Fruit fly (Drosophila melanogaster) whole organism, adult: ENCODE data around the gene sinah.

Experiments used
- CG11617 ChIP-seq: fragments of 200-800 bp; sonication (Bioruptor generic); optimal IDR thresholded peaks from 2 replicates; lab custom pipeline; 2017; ENCODE audit warnings: mild to moderate bottlenecking, missing biosample characterization, missing genetic modification reagents, missing genetic modification characterization
- CG12768 ChIP-seq: fragments of 200-800 bp; sonication (Bioruptor generic); optimal IDR thresholded peaks from 2 replicates; lab custom pipeline; 2017; ENCODE audit warnings: missing biosample characterization, missing genetic modification characterization, mild to moderate bottlenecking, moderate library complexity, missing genetic modification reagents
- CG14711 ChIP-seq: fragments of 200-800 bp; sonication (Bioruptor generic); optimal IDR thresholded peaks from 2 replicates; lab custom pipeline; 2018; ENCODE audit warnings: missing biosample characterization, mild to moderate bottlenecking, missing genetic modification characterization, moderate library complexity
- CG1620 ChIP-seq: fragments of 200-800 bp; sonication (Bioruptor generic); optimal IDR thresholded peaks from 2 replicates; lab custom pipeline; 2016; ENCODE audit warnings: missing biosample characterization, missing genetic modification characterization
- CG33017 ChIP-seq: fragments of 200-800 bp; sonication (Bioruptor generic); optimal IDR thresholded peaks from 2 replicates; lab custom pipeline; 2018; ENCODE audit warnings: missing biosample characterization, mild to moderate bottlenecking, missing genetic modification characterization, moderate library complexity
- CG5204 ChIP-seq: fragments of 200-800 bp; sonication (Bioruptor generic); optimal IDR thresholded peaks from 2 replicates; lab custom pipeline; 2016; ENCODE audit warnings: missing biosample characterization, missing genetic modification characterization
- CG7045 ChIP-seq: fragments of 200-800 bp; sonication (Bioruptor generic); optimal IDR thresholded peaks from 2 replicates; lab custom pipeline; 2017; ENCODE audit warnings: missing biosample characterization, mild to moderate bottlenecking, missing genetic modification characterization
- CG7101 ChIP-seq: fragments of 200-800 bp; sonication (Bioruptor generic); optimal IDR thresholded peaks from 2 replicates; lab custom pipeline; 2018; ENCODE audit warnings: missing biosample characterization, mild to moderate bottlenecking, missing genetic modification characterization, moderate library complexity
- Clk ChIP-seq: fragments of 200-800 bp; sonication (Bioruptor generic); optimal IDR thresholded peaks from 2 replicates; lab custom pipeline; 2017; ENCODE audit warnings: missing biosample characterization, missing genetic modification characterization
- Crg-1 ChIP-seq: fragments of 200-800 bp; sonication (Bioruptor generic); optimal IDR thresholded peaks from 2 replicates; lab custom pipeline; 2016; ENCODE audit warnings: missing biosample characterization, missing genetic modification characterization
- Hr96 ChIP-seq: fragments of 200-800 bp; sonication (Bioruptor generic); optimal IDR thresholded peaks from 2 replicates; lab custom pipeline; 2016; ENCODE audit warnings: missing biosample characterization, missing genetic modification characterization
- Mnt ChIP-seq: fragments of 200-800 bp; sonication (Bioruptor generic); optimal IDR thresholded peaks from 2 replicates; lab custom pipeline; 2016; ENCODE audit warnings: missing biosample characterization, mild to moderate bottlenecking, missing genetic modification characterization
- bab1 ChIP-seq: fragments of 200-800 bp; sonication (Bioruptor generic); optimal IDR thresholded peaks from 3 replicates; lab custom pipeline; 2019; ENCODE audit warnings: missing biosample characterization, mild to moderate bottlenecking, missing genetic modification characterization, moderate library complexity
- cic ChIP-seq: fragments of 200-800 bp; sonication (Bioruptor generic); optimal IDR thresholded peaks from 2 replicates; lab custom pipeline; 2017; ENCODE audit warnings: missing biosample characterization, mild to moderate bottlenecking, missing genetic modification characterization, moderate library complexity
- cnc ChIP-seq, 2 experiments: fragments of >200 bp; optimal IDR thresholded peaks; 2 replicates each; lab custom pipeline; 2017
- kay ChIP-seq: fragments of 200-800 bp; sonication (Bioruptor generic); peaks from one replicate; lab custom pipeline; 2016; ENCODE audit warnings: missing biosample characterization, missing genetic modification characterization, borderline replicate concordance
- ovo ChIP-seq: fragments of 200-800 bp; sonication (Bioruptor generic); optimal IDR thresholded peaks from 2 replicates; lab custom pipeline; 2016; ENCODE audit warnings: missing biosample characterization, missing genetic modification characterization
- pad ChIP-seq: fragments of 200-800 bp; sonication (Bioruptor generic); optimal IDR thresholded peaks from 3 replicates; lab custom pipeline; 2017; ENCODE audit warnings: missing biosample characterization, missing genetic modification characterization, mild to moderate bottlenecking, moderate library complexity, missing genetic modification reagents
- tj ChIP-seq: fragments of 200-800 bp; sonication (Bioruptor generic); optimal IDR thresholded peaks from 3 replicates; lab custom pipeline; 2017; ENCODE audit warnings: missing biosample characterization, mild to moderate bottlenecking, missing genetic modification characterization, moderate library complexity
- toe ChIP-seq: fragments of 200-800 bp; sonication (Bioruptor generic); optimal IDR thresholded peaks from 2 replicates; lab custom pipeline; 2016; ENCODE audit warnings: missing biosample characterization, missing genetic modification characterization

The sinah gene

DNA sequence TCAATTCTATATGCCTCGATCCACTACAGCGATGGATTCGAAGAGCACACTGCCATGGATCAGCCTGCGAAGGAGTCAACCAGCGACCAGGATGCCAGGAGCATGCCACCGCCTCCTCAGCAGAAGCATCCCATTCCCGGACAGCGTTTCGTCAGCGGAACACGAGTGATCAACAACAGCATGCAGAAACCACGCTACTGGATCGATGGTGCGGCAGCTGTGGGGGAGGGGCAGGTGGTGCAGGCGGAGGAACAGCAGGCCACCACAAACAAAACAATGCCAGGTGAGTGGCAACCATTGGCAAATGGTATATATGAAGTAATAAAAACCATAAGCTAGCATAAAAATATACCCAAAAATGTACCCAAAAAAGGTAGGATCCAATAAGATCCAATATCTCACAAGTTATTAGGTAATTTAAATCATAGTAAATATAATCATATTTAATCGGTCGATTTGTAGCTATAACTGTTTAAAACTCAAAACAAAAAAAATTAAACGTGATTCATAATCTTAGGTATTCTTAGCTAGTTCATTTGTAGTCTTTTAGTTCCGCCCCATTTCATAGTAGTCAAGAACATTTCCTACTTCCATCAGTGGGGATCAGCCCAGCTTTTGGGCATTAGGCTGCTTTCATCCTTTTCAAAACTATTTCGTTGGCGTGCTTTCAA is 13.1 kb upstream of the sinah start, which contains the start of gene CG32161:
Gene CG32161, plus strand, starts transcription at position 621 of the 671 bp plus-strand sequence.
- TF ChIP-seq CG7101: no peak
- no peak for TF ChIP-seq cnc (optimal IDR thresholded peaks at IDR 0.05; lab: Kevin White, UChicago)

DNA sequence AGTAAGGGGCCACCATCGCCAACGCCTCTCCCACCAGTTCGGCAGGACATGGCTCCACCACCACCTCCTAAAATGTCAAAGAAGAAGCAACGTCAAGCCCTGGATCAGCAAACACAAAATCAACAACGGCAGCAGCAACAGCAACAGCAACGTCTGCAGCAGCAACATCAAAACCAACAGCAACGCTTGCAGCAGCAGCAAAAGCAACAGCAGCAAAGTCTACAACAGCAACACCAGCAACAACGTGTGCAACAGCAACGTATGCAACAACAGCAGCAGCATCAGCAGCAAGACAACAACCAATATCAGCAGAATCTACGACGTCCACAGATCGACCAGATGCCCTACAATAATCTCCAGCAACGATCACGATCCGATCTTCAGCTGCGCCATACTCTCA is 7.3 kb upstream of the sinah start:
- no peak for TF ChIP-seq tj (GFP tag; lab: Kevin White, UChicago)
- no peak for TF ChIP-seq toe (GFP tag; lab: Kevin White, UChicago)
- no peak for TF ChIP-seq CG12768
- no peak for TF ChIP-seq kay (GFP tag; lab: Kevin White, UChicago)
- no peak for TF ChIP-seq CG7045 (GFP tag; lab: Kevin White, UChicago)
- no peak for TF ChIP-seq Clk (GFP tag; lab: Kevin White, UChicago)
- no peak for TF ChIP-seq CG5204
- no peak for TF ChIP-seq ovo (GFP tag; lab: Kevin White, UChicago)
- TF ChIP-seq CG7101: no peak
- TF ChIP-seq pad (GFP tag; lab: Kevin White, UChicago): no peak

DNA sequence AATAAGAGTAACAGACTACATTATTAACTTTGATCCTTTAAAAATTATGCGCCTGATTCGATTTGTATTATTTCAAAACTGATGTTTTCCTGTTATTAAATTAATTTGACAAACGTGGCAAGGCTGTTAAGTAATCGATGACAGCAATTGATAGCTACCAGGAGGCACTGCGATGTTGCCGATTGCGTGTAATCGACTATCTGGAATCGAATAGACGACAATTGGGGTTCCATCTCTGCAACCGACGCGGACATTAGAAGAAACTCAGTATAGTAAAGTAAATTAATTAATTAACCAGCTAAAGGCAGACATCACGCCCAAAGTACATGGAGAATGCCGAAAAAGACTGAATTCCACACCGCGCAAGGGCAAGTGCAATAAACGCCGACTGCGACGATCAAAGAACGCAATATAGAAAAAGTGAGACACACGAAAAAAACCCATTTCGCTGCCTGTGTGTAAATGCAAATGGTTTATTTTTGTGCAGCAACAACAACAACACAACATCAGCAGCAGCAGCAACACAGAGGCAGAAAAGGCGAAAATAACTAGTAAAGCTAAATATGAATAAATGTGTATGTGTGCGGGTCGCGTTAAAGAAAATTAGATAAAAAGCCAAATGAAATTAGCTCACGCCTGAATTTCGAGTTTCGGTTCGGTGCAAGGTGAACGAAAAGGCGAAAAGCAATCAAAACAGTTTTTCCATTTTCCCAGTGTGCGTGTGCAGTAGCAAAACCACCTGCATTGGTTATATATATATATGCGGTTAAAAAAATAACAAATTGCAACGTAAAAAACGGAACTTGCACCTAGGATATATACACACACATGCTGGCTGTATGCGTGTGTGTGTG is 5.1 kb upstream of the sinah start, which contains the start of gene sina:
Gene sina, plus strand, starts transcription at position 219 of the 854 bp plus-strand sequence.
- TF ChIP-seq tj (GFP tag; lab: Kevin White, UChicago) (peak; percentile 14), Crg-1 (GFP tag; lab: Kevin White, UChicago) (peak; percentile 1), CG7101 (peak; percentile 25), CG14711 (peak; percentile 8), CG11617 (GFP tag; lab: Kevin White, UChicago) (no peak), ovo (GFP tag; lab: Kevin White, UChicago) (peak; percentile 18), pad (GFP tag; lab: Kevin White, UChicago) (no peak), CG33017 (tag; lab: Kevin White, UChicago) (peak; percentile 33), bab1 (GFP tag; lab: Kevin White, UChicago) (peak; percentile 50), CG12768 (no peak), cic (GFP tag; lab: Kevin White, UChicago) (peak; percentile 41), CG1620 (peak; percentile 28)

DNA sequence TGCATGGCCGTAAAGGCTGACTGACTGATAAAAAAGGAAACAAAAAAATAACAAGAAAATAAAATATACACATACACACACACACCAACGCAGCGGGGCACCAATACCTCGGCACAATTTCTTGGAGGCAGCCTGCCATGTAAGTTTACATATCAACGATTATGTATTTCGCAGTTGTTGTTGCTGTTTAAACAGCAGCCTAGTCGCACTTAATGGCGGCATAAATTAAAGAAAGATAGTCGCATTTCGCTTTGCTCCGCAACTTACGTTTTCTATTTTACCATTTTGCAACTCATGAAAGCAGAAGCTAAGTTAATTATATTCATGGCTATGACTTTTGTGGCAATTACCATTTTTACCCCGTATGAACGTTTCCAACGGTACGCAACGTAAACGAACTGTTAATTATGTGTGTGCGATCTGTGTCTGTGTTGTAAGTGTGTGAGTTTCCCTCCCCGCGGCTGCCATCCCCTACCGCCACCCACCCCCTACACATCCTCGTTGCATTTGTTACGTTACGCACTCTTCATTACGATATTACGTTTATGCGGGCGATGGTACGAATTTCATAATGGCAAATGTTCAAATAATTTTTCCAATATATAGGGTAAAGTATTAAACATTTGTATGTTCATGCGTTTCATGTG is 4.4 kb upstream of the sinah start:
- TF ChIP-seq CG5204 (no peak), CG1620 (no peak), CG11617 (GFP tag; lab: Kevin White, UChicago) (no peak), CG7101 (no peak), Mnt (GFP tag; lab: Kevin White, UChicago) (no peak), cic (GFP tag; lab: Kevin White, UChicago) (no peak), CG14711 (no peak), Crg-1 (GFP tag; lab: Kevin White, UChicago) (no peak), CG33017 (tag; lab: Kevin White, UChicago) (no peak), pad (GFP tag; lab: Kevin White, UChicago) (peak; percentile 90), tj (GFP tag; lab: Kevin White, UChicago) (no peak), kay (GFP tag; lab: Kevin White, UChicago) (no peak), CG12768 (peak; percentile 1)

DNA sequence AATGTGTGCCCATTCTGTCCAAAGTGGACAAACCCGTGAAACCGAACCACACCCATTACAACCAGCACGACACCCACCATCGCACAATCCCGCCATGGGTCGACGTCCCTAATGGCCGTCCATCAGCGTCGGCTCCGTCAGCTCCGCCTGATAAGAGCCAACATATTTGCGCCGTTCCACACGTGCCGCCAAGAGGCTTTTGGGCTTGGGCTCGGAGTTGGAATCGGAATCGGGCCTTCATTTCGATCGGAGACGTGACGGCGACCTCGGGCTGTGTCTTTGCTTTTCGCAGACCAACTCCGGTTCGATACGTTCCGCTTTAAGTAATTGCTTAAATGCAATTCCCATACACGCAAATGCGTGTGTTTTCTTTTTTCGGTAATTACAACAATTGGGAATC is 3.6 kb upstream of the sinah start:
- TF ChIP-seq kay (GFP tag; lab: Kevin White, UChicago) (no peak), pad (GFP tag; lab: Kevin White, UChicago) (no peak), bab1 (GFP tag; lab: Kevin White, UChicago) (no peak), cic (GFP tag; lab: Kevin White, UChicago) (no peak), toe (GFP tag; lab: Kevin White, UChicago) (no peak)

DNA sequence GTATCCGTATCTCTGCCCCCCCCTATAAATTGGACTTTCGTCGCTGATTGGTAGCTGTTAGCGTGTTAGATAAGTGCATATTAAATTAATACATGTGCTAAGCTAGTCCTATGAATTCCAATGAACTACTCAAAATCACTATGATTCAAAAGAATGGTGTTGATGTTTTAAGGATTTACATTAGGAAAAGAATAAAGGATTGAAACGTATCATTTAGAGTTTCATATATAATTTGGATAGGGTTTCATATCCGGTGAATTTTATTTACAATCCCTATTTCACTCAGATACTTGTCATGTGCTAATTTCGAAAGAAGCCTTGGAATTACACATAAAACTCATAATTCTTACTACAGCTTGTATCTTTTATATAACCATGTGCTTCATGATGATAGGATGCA is 1.4 kb downstream of the sinah start, which contains the start of gene CG13029:
Gene CG13029, plus strand, starts transcription at position 301 of the 400 bp plus-strand sequence.
- no peak for TF ChIP-seq Crg-1 (GFP tag; lab: Kevin White, UChicago)
- no peak for TF ChIP-seq pad (GFP tag; lab: Kevin White, UChicago)
- no peak for TF ChIP-seq CG14711
- TF ChIP-seq cic (GFP tag; lab: Kevin White, UChicago): no peak
- TF ChIP-seq CG11617 (GFP tag; lab: Kevin White, UChicago): no peak
- TF ChIP-seq CG1620: no peak
- TF ChIP-seq Clk (GFP tag; lab: Kevin White, UChicago): no peak
- no peak for TF ChIP-seq CG33017 (tag; lab: Kevin White, UChicago)
- TF ChIP-seq toe (GFP tag; lab: Kevin White, UChicago): no peak
- no peak for TF ChIP-seq ovo (GFP tag; lab: Kevin White, UChicago)
- TF ChIP-seq bab1 (GFP tag; lab: Kevin White, UChicago): no peak
- no peak for TF ChIP-seq CG7045 (GFP tag; lab: Kevin White, UChicago)
- TF ChIP-seq cnc (optimal IDR thresholded peaks at IDR 0.05; lab: Kevin White, UChicago): no peak
- no peak for TF ChIP-seq CG5204
- TF ChIP-seq tj (GFP tag; lab: Kevin White, UChicago): no peak
- no peak for TF ChIP-seq CG7101
- TF ChIP-seq Hr96 (GFP tag; lab: Kevin White, UChicago): no peak
